Fruit fly (Drosophila melanogaster) whole organism, adult: ENCODE measurements around the gene gry.

Experiments used
- CG11617 ChIP-seq: fragments of 200-800 bp; sonication (Bioruptor generic); optimal IDR thresholded peaks from 2 replicates; lab custom pipeline; 2017; ENCODE audit warnings: mild to moderate bottlenecking, missing biosample characterization, missing genetic modification reagents, missing genetic modification characterization
- CG33017 ChIP-seq: fragments of 200-800 bp; sonication (Bioruptor generic); optimal IDR thresholded peaks from 2 replicates; lab custom pipeline; 2018; ENCODE audit warnings: missing biosample characterization, mild to moderate bottlenecking, missing genetic modification characterization, moderate library complexity
- kay ChIP-seq: fragments of 200-800 bp; sonication (Bioruptor generic); peaks from one replicate; lab custom pipeline; 2016; ENCODE audit warnings: missing biosample characterization, missing genetic modification characterization, borderline replicate concordance

DNA sequence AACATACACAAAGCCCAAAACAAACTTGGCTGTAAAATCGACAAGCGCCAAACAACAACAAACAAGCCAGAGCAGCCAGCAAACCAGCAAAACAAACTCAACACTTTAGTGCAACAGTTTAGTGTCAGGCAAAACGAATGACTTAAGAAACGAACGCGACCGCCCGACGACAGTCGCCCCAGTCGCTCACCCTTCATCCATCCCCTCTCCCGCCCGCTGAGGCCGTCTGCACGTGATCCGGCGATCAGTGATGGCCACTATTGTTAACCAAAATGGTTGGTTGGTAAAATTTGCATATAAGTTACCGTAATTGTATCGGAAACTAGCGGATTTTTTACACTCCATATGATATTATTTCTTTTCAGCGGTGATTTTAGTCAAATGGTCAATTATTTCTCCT lies 54.7 kb downstream of the gry start:
- TF ChIP-seq kay (no peak), CG11617 (GFP tag; lab: Kevin White, UChicago) (no peak), CG33017 (no peak)
